Fruit fly (Drosophila melanogaster): ENCODE data around the gene nac.

Gene nac

dm6 chr3R:8308515-8308959, 4.7 kb upstream of the nac start, which contains the start of gene tex (continued):
- TF ChIP-seq lilli (GFP tag; optimal IDR thresholded peaks at IDR 0.05) = no peak
- no peak for TF ChIP-seq CG6654 (GFP tag; optimal IDR thresholded peaks at IDR 0.05)
- peak; percentile 44 for TF ChIP-seq CHES-1-like (GFP tag; optimal IDR thresholded peaks at IDR 0.05)
- no peak for TF ChIP-seq TFAM (GFP tag; optimal IDR thresholded peaks at IDR 0.05)
- peak; percentile 22 for TF ChIP-seq Six4 (GFP tag; optimal IDR thresholded peaks at IDR 0.05)
- TF ChIP-seq CG4820 (GFP tag; optimal IDR thresholded peaks at IDR 0.05) = no peak
- peak; percentile 55 for TF ChIP-seq Lhr (GFP tag; optimal IDR thresholded peaks at IDR 0.05)
- no peak for TF ChIP-seq CG31388 (GFP tag; optimal IDR thresholded peaks at IDR 0.05)
- TF ChIP-seq unpg (GFP tag; optimal IDR thresholded peaks at IDR 0.05) = peak; percentile 38
- peak; percentile 3 for TF ChIP-seq CG12104 (GFP tag; optimal IDR thresholded peaks at IDR 0.05)
- peak; percentile 8 for TF ChIP-seq kay (GFP tag; optimal IDR thresholded peaks at IDR 0.05)
- peak; percentile 6 for TF ChIP-seq zen (tag; optimal IDR thresholded peaks at IDR 0.05)
- peak; percentile 57 for TF ChIP-seq wek (GFP tag; optimal IDR thresholded peaks at IDR 0.05)
- TF ChIP-seq CG18764 (GFP tag; optimal IDR thresholded peaks at IDR 0.05) = no peak
- TF ChIP-seq CG7372 (GFP tag; IDR thresholded peaks at IDR 0.05) = no peak
- peak; percentile 65; the same call in 1 of the 3 replicates for TF ChIP-seq CG34422 (GFP tag; IDR thresholded peaks at IDR 0.05)
- TF ChIP-seq vfl (GFP tag; optimal IDR thresholded peaks at IDR 0.05) = no peak
- TF ChIP-seq lmd (GFP tag; IDR thresholded peaks at IDR 0.05) = no peak
- no peak for TF ChIP-seq Dip3 (GFP tag; optimal IDR thresholded peaks at IDR 0.05)
- TF ChIP-seq Doc2 (GFP tag; IDR thresholded peaks at IDR 0.05) = no peak
- no peak for TF ChIP-seq CG32772 (GFP tag; IDR thresholded peaks at IDR 0.05)
- peak; percentile 66 for TF ChIP-seq Sry-δ (GFP tag; optimal IDR thresholded peaks at IDR 0.05)
- TF ChIP-seq CG1024 (GFP tag; IDR thresholded peaks at IDR 0.05) = no peak
- TF ChIP-seq CG8281 (tag; optimal IDR thresholded peaks at IDR 0.05) = no peak
- peak; percentile 19 for TF ChIP-seq CG8388 (GFP tag; optimal IDR thresholded peaks at IDR 0.05)
- TF ChIP-seq Deaf1 (tag; optimal IDR thresholded peaks at IDR 0.05) = no peak
- no peak for TF ChIP-seq Camta (GFP tag; optimal IDR thresholded peaks at IDR 0.05)
- TF ChIP-seq lov (optimal IDR thresholded peaks at IDR 0.05) = no peak
- TF ChIP-seq lov (GFP tag; IDR thresholded peaks at IDR 0.05) = no peak
- TF ChIP-seq tin (GFP tag; optimal IDR thresholded peaks at IDR 0.05) = no peak
- no peak for TF ChIP-seq Neu2 (GFP tag; optimal IDR thresholded peaks at IDR 0.05; ENCODE audit: borderline replicate concordance)
- no peak for TF ChIP-seq CG7357 (GFP tag; IDR thresholded peaks at IDR 0.05)
- peak; percentile 32 for TF ChIP-seq CG12071 (GFP tag; optimal IDR thresholded peaks at IDR 0.05)
- no peak for TF ChIP-seq H15 (GFP tag; IDR thresholded peaks at IDR 0.05)
- TF ChIP-seq caup (GFP tag; optimal IDR thresholded peaks at IDR 0.05; ENCODE audit: severe bottlenecking) = no peak
- TF ChIP-seq CG31365 (tag; optimal IDR thresholded peaks at IDR 0.05) = peak; percentile 47
- TF ChIP-seq CG9932 (GFP tag; IDR thresholded peaks at IDR 0.05) = no peak
- no peak for TF ChIP-seq CG10321 (GFP tag; IDR thresholded peaks at IDR 0.05)
- TF ChIP-seq shn (GFP tag; optimal IDR thresholded peaks at IDR 0.05) = no peak
- TF ChIP-seq zfh2 (GFP tag; optimal IDR thresholded peaks at IDR 0.05) = no peak
- no peak for TF ChIP-seq gem (tag; optimal IDR thresholded peaks at IDR 0.05)
- TF ChIP-seq Kr (GFP tag; optimal IDR thresholded peaks at IDR 0.05) = peak; percentile 14
- no peak for TF ChIP-seq CG1832 (GFP tag; optimal IDR thresholded peaks at IDR 0.05)
- no peak for TF ChIP-seq Scr (GFP tag; IDR thresholded peaks at IDR 0.05; ENCODE audit: partially characterized antibody)
- TF ChIP-seq cas (GFP tag; IDR thresholded peaks at IDR 0.05) = no peak
- TF ChIP-seq Taf1 (GFP tag; IDR thresholded peaks at IDR 0.05) = no peak
- peak; percentile 29 for TF ChIP-seq dmrt11E (tag; optimal IDR thresholded peaks at IDR 0.05)
- no peak for TF ChIP-seq repo (GFP tag; optimal IDR thresholded peaks at IDR 0.05)
- no peak for TF ChIP-seq pb (GFP tag; optimal IDR thresholded peaks at IDR 0.05)
- TF ChIP-seq CG34224 (GFP tag; IDR thresholded peaks at IDR 0.05; ENCODE audit: partially characterized antibody) = no peak
- no peak for TF ChIP-seq Atf6 (GFP tag; IDR thresholded peaks at IDR 0.05)
- peak; percentile 84 for TF ChIP-seq Med (GFP tag)
- no peak for TF ChIP-seq slou (GFP tag; optimal IDR thresholded peaks at IDR 0.05)

Measured in whole organism, embryonic.